Fruit fly (Drosophila melanogaster) whole organism, embryonic: ENCODE measurements around the gene svr.

Experiments
- Awh ChIP-seq: fragments of 200-800 bp; sonication (Bioruptor generic); IDR thresholded peaks from 2 replicates; pipeline ENCODE4, ENCODE4 v1.3.6; 2022; ENCODE audit warnings: missing biosample characterization, missing genetic modification characterization
- B-H1 ChIP-seq: fragments of 200-800 bp; sonication (Bioruptor generic); IDR thresholded peaks from 3 replicates; pipeline ENCODE4 v1.3.6; 2022; ENCODE audit warnings: missing biosample characterization, missing genetic modification characterization
- C15 ChIP-seq: fragments of 200-800 bp; sonication (Bioruptor generic); IDR thresholded peaks from 3 replicates; pipeline ENCODE4 v1.3.6; 2022; ENCODE audit warnings: missing biosample characterization, missing genetic modification characterization
- CG10979 ChIP-seq: fragments of 200-800 bp; sonication (Bioruptor generic); optimal IDR thresholded peaks from 2 replicates; lab custom pipeline; 2018; ENCODE audit warnings: missing biosample characterization, mild to moderate bottlenecking, missing genetic modification characterization, moderate library complexity
- CG13775 ChIP-seq: fragments of 200-800 bp; sonication (Bioruptor generic); optimal IDR thresholded peaks from 3 replicates; lab custom pipeline; 2017; ENCODE audit warnings: missing biosample characterization, mild to moderate bottlenecking, missing genetic modification characterization
- CG14014 ChIP-seq: fragments of 200-800 bp; sonication (Bioruptor generic); IDR thresholded peaks from 2 replicates; pipeline ENCODE4 v1.3.6; 2022; ENCODE audit warnings: missing biosample characterization, missing genetic modification characterization
- CG15269 ChIP-seq: fragments of 200-800 bp; sonication (Bioruptor generic); optimal IDR thresholded peaks from 2 replicates; lab custom pipeline; 2018; ENCODE audit warnings: missing biosample characterization, mild to moderate bottlenecking, missing genetic modification characterization, moderate library complexity
- CG1647 ChIP-seq: fragments of 200-800 bp; sonication (Bioruptor generic); optimal IDR thresholded peaks from 3 replicates; lab custom pipeline; 2016; ENCODE audit warnings: missing biosample characterization, missing genetic modification characterization
- CG18011 ChIP-seq: fragments of 200-800 bp; sonication (Bioruptor generic); optimal IDR thresholded peaks from 2 replicates; lab custom pipeline; 2017; ENCODE audit warnings: missing biosample characterization, missing genetic modification characterization, mild to moderate bottlenecking, moderate library complexity, missing genotype
- CG18262 ChIP-seq: fragments of 200-800 bp; optimal IDR thresholded peaks from 3 replicates; lab custom pipeline; 2019; ENCODE audit warnings: missing biosample characterization, mild to moderate bottlenecking, missing genetic modification characterization, moderate library complexity
- CG2202 ChIP-seq: fragments of 200-800 bp; sonication (Bioruptor generic); optimal IDR thresholded peaks from 2 replicates; lab custom pipeline; 2018; ENCODE audit warnings: missing biosample characterization, mild to moderate bottlenecking, missing genetic modification characterization
- CG3065 ChIP-seq: fragments of 200-800 bp; sonication (Bioruptor generic); optimal IDR thresholded peaks from 2 replicates; lab custom pipeline; 2016; ENCODE audit warnings: missing biosample characterization, missing genetic modification characterization
- CG3281 ChIP-seq: fragments of 200-800 bp; sonication (Bioruptor generic); optimal IDR thresholded peaks from 3 replicates; lab custom pipeline; 2017; ENCODE audit warnings: missing biosample characterization, mild to moderate bottlenecking, missing genetic modification characterization
- CG33557 ChIP-seq: fragments of 200-800 bp; sonication (Bioruptor generic); optimal IDR thresholded peaks from 2 replicates; lab custom pipeline; 2019; ENCODE audit warnings: missing biosample characterization, mild to moderate bottlenecking, missing genetic modification characterization, moderate library complexity
- CG3726 ChIP-seq: fragments of 200-800 bp; sonication (Bioruptor generic); IDR thresholded peaks from 3 replicates; pipeline ENCODE4, ENCODE4 v1.3.6; 2022; ENCODE audit warnings: missing biosample characterization, missing genetic modification characterization
- CG4328 ChIP-seq: fragments of 200-800 bp; sonication (Bioruptor generic); optimal IDR thresholded peaks from 3 replicates; lab custom pipeline; 2017; ENCODE audit warnings: missing biosample characterization, missing genetic modification reagents, missing genetic modification characterization
- CG4360 ChIP-seq: fragments of 200-800 bp; sonication (Bioruptor generic); IDR thresholded peaks from 2 replicates; pipeline ENCODE4 v1.3.6; 2022; ENCODE audit warnings: missing biosample characterization, missing genetic modification characterization
- CG4707 ChIP-seq: fragments of 200-800 bp; sonication (Bioruptor generic); optimal IDR thresholded peaks from 2 replicates; lab custom pipeline; 2018; ENCODE audit warnings: missing biosample characterization, mild to moderate bottlenecking, missing genetic modification characterization, moderate library complexity
- CG4820 ChIP-seq: fragments of 200-800 bp; sonication (Bioruptor generic); optimal IDR thresholded peaks from 3 replicates; lab custom pipeline; 2016; ENCODE audit warnings: missing biosample characterization, missing genetic modification characterization
- CG5180 ChIP-seq: fragments of 200-800 bp; sonication (Bioruptor generic); optimal IDR thresholded peaks from 3 replicates; lab custom pipeline; 2017; ENCODE audit warnings: missing biosample characterization, missing genetic modification characterization, mild to moderate bottlenecking, moderate library complexity, missing genetic modification reagents
- CG6175 ChIP-seq: fragments of 200-800 bp; sonication (Bioruptor generic); IDR thresholded peaks from 3 replicates; pipeline ENCODE4 v1.3.6; 2022; ENCODE audit warnings: missing biosample characterization, missing genetic modification characterization
- CG7357 ChIP-seq: fragments of 200-800 bp; sonication (Bioruptor generic); IDR thresholded peaks from 3 replicates; pipeline ENCODE4 v1.3.6; 2022; ENCODE audit warnings: missing biosample characterization, missing genetic modification characterization
- CG7372 ChIP-seq: fragments of 200-800 bp; sonication (Bioruptor generic); IDR thresholded peaks from 2 replicates; pipeline ENCODE4 v1.3.6; 2022; ENCODE audit warnings: missing biosample characterization, missing genetic modification characterization
- CG9876 ChIP-seq: fragments of 200-800 bp; sonication (Bioruptor generic); optimal IDR thresholded peaks from 2 replicates; lab custom pipeline; 2016; ENCODE audit warnings: missing biosample characterization, missing genetic modification characterization
- D19B ChIP-seq: fragments of 200-800 bp; sonication (Bioruptor generic); optimal IDR thresholded peaks from 2 replicates; lab custom pipeline; 2017; ENCODE audit warnings: missing biosample characterization, mild to moderate bottlenecking, missing genetic modification characterization
- Dref ChIP-seq: fragments of 200-800 bp; sonication (Bioruptor generic); IDR thresholded peaks from 2 replicates; pipeline ENCODE4 v1.3.6; 2022; ENCODE audit warnings: missing biosample characterization, missing genetic modification characterization
- Ets97D ChIP-seq: fragments of 200-800 bp; sonication (Bioruptor generic); optimal IDR thresholded peaks from 3 replicates; lab custom pipeline; 2016; ENCODE audit warnings: missing biosample characterization, missing genetic modification characterization
- GATAe ChIP-seq: fragments of 200-800 bp; sonication (Bioruptor generic); conservative IDR thresholded peaks from 2 replicates; pipeline ENCODE4 v1.3.6; 2022; ENCODE audit warnings: missing biosample characterization, missing genetic modification characterization
- HLH3B ChIP-seq: fragments of 200-800 bp; sonication (Bioruptor generic); IDR thresholded peaks from 2 replicates; pipeline ENCODE4 v1.3.6; 2022; ENCODE audit warnings: missing biosample characterization, missing genetic modification characterization
- Nf-YC ChIP-seq: fragments of 200-800 bp; optimal IDR thresholded peaks from 3 replicates; lab custom pipeline; 2019; ENCODE audit warnings: missing biosample characterization, mild to moderate bottlenecking, missing genetic modification characterization, moderate library complexity
- Scr ChIP-seq: fragments of 200-800 bp; sonication (Bioruptor generic); IDR thresholded peaks from 2 replicates; pipeline ENCODE4 v1.3.6; 2022; ENCODE audit warnings: missing biosample characterization, missing genetic modification characterization; ENCODE audit not compliant: partially characterized antibody
- Vsx1 ChIP-seq: fragments of 200-800 bp; sonication (Bioruptor generic); optimal IDR thresholded peaks from 2 replicates; lab custom pipeline; 2017; ENCODE audit warnings: missing biosample characterization, mild to moderate bottlenecking, missing genetic modification characterization, missing genetic modification reagents
- al ChIP-seq: fragments of 200-800 bp; sonication (Bioruptor generic); IDR thresholded peaks from 2 replicates; pipeline ENCODE4 v1.3.6; 2022; ENCODE audit warnings: missing biosample characterization, missing genetic modification characterization
- amos ChIP-seq: fragments of 200-800 bp; sonication (Bioruptor generic); IDR thresholded peaks from 2 replicates; pipeline ENCODE4 v1.3.6; 2022; ENCODE audit warnings: missing biosample characterization, missing genetic modification characterization; ENCODE audit not compliant: partially characterized antibody
- ara ChIP-seq: fragments of 200-800 bp; sonication (Bioruptor generic); IDR thresholded peaks from 2 replicates; pipeline ENCODE4 v1.3.6; 2022; ENCODE audit warnings: missing biosample characterization, missing genetic modification characterization
- cato ChIP-seq: fragments of 200-800 bp; sonication (Bioruptor generic); optimal IDR thresholded peaks from 2 replicates; lab custom pipeline; 2016; ENCODE audit warnings: missing biosample characterization, missing genetic modification characterization, borderline replicate concordance
- chinmo ChIP-seq: fragments of 200-800 bp; sonication (Bioruptor generic); IDR thresholded peaks from 4 replicates; pipeline ENCODE4 v1.3.6; 2022; ENCODE audit warnings: missing biosample characterization, missing genetic modification characterization; ENCODE audit not compliant: partially characterized antibody
- dpn ChIP-seq, 2 experiments: fragments of 200-800 bp; sonication (Bioruptor generic); optimal IDR thresholded peaks; 3 replicates each; lab custom pipeline; 2016; ENCODE audit warnings: missing biosample characterization in 2 of 2, missing genetic modification characterization in 2 of 2
- dysf ChIP-seq: fragments of 200-800 bp; sonication (Bioruptor generic); IDR thresholded peaks from 3 replicates; pipeline ENCODE4 v1.3.6; 2022; ENCODE audit warnings: missing biosample characterization, missing genetic modification characterization
- gt ChIP-seq: fragments of 200-800 bp; sonication (Bioruptor generic); IDR thresholded peaks from 2 replicates; pipeline ENCODE4 v1.3.6; 2022; ENCODE audit warnings: missing biosample characterization, missing genetic modification characterization
- hkb ChIP-seq, 2 experiments: fragments of 200-800 bp in 1 of 2; fragments of >200 bp in 1 of 2; sonication (Bioruptor generic) in 1 of 2; IDR thresholded peaks in 1 of 2; optimal IDR thresholded peaks in 1 of 2; 2 replicates each; pipeline versions ENCODE4 v1.3.6 to Lab custom; 2017 to 2022; ENCODE audit warnings: missing biosample characterization in 1 of 2, missing genetic modification characterization in 1 of 2
- jigr1 ChIP-seq: fragments of 200-800 bp; sonication (Bioruptor generic); IDR thresholded peaks from 3 replicates; pipeline ENCODE4 v1.3.6; 2022; ENCODE audit warnings: missing biosample characterization, missing genetic modification characterization
- maf-S ChIP-seq: fragments of 200-800 bp; sonication (Bioruptor generic); optimal IDR thresholded peaks from 2 replicates; lab custom pipeline; 2016; ENCODE audit warnings: missing biosample characterization, missing genetic modification characterization
- nerfin-1 ChIP-seq: fragments of 200-800 bp; sonication (Bioruptor generic); optimal IDR thresholded peaks from 3 replicates; lab custom pipeline; 2019; ENCODE audit warnings: missing biosample characterization, mild to moderate bottlenecking, missing genetic modification characterization, moderate library complexity
- sisA ChIP-seq: fragments of 200-800 bp; sonication (Bioruptor generic); IDR thresholded peaks from 2 replicates; pipeline ENCODE4 v1.3.6; 2022; ENCODE audit warnings: missing biosample characterization, missing genetic modification characterization
- slou ChIP-seq: fragments of 200-800 bp; sonication (Bioruptor generic); optimal IDR thresholded peaks from 3 replicates; lab custom pipeline; 2016; ENCODE audit warnings: missing biosample characterization, missing genetic modification characterization
- sr ChIP-seq: fragments of 200-800 bp; sonication (Bioruptor generic); IDR thresholded peaks from 3 replicates; pipeline ENCODE4 v1.3.6; 2022; ENCODE audit warnings: missing biosample characterization, missing genetic modification characterization
- toy ChIP-seq: fragments of 200-800 bp; sonication (Bioruptor generic); IDR thresholded peaks from 2 replicates; pipeline ENCODE4 v1.3.6; 2022; ENCODE audit warnings: missing biosample characterization, missing genetic modification characterization
- zfh1 ChIP-seq: fragments of 200-800 bp; sonication (Bioruptor generic); IDR thresholded peaks from 3 replicates; pipeline ENCODE4 v1.3.6; 2022; ENCODE audit warnings: missing biosample characterization, missing genetic modification characterization

The svr gene

dm6 chrX:493445-494190 is 2.6 kb upstream of the svr start, which contains the start of gene CG17896 (continued):
- TF ChIP-seq CG5180 (GFP tag; lab: Kevin White, UChicago), result peak; percentile 86
- peak; percentile 91 for TF ChIP-seq Vsx1 (GFP tag; lab: Kevin White, UChicago)
- peak; percentile 98 for TF ChIP-seq CG7372 (GFP tag; lab: Robert Waterston, UW)
- TF ChIP-seq Scr (GFP tag; lab: Robert Waterston, UW), result no peak
- peak; percentile 97 for TF ChIP-seq HLH3B (GFP tag; lab: Robert Waterston, UW)
- peak; percentile 93 for TF ChIP-seq CG3065
- TF ChIP-seq CG4360, result peak; percentile 74
- TF ChIP-seq CG4820 (GFP tag; lab: Kevin White, UChicago), result peak; percentile 94
- peak; percentile 98 for TF ChIP-seq CG9876 (GFP tag; lab: Kevin White, UChicago)
- TF ChIP-seq Nf-YC (tag; lab: Kevin White, UChicago), result peak; percentile 76
- peak; percentile 96 for TF ChIP-seq D19B (GFP tag; lab: Kevin White, UChicago)
- 0 out of 4 replicates have a peak, but pooled peaks have one; percentile 62 for TF ChIP-seq chinmo (GFP tag; lab: Robert Waterston, UW)
- TF ChIP-seq CG3281 (GFP tag; lab: Kevin White, UChicago), result peak; percentile 98
- no peak for TF ChIP-seq amos
- TF ChIP-seq sisA (GFP tag; lab: Robert Waterston, UW), result peak; percentile 98
- peak; percentile 85 for TF ChIP-seq nerfin-1 (tag; lab: Kevin White, UChicago)
- peak; percentile 97 for TF ChIP-seq B-H1 (GFP tag; lab: Robert Waterston, UW)
- TF ChIP-seq GATAe (GFP tag; lab: Robert Waterston, UW), result peak; percentile 97
- TF ChIP-seq ara (GFP tag; lab: Robert Waterston, UW), result peak; percentile 96
- TF ChIP-seq sr (GFP tag; lab: Robert Waterston, UW), result peak; percentile 85; the same call in 2 of the 3 replicates
- peak; percentile 97 for TF ChIP-seq zfh1 (GFP tag; lab: Robert Waterston, UW)
- peak; percentile 95 for TF ChIP-seq CG3726 (GFP tag; lab: Robert Waterston, UW)
- peak; percentile 96 for TF ChIP-seq CG13775
- no peak for TF ChIP-seq CG18011 (GFP tag; lab: Kevin White, UChicago)
- peak; percentile 99 for TF ChIP-seq al
- peak; percentile 98 for TF ChIP-seq maf-S
- peak; percentile 98 for TF ChIP-seq CG6175 (GFP tag; lab: Robert Waterston, UW)
- peak; percentile 79; the same call in 1 of the 2 replicates for TF ChIP-seq gt
- peak; percentile 96 for TF ChIP-seq toy (GFP tag; lab: Robert Waterston, UW)
- TF ChIP-seq CG15269, result peak; percentile 98
- no peak for TF ChIP-seq hkb (optimal IDR thresholded peaks at IDR 0.05; lab: Kevin White, UChicago)
- peak; percentile 97 for TF ChIP-seq hkb (GFP tag; IDR thresholded peaks at IDR 0.05; lab: Robert Waterston, UW)
- TF ChIP-seq CG4707 (GFP tag; lab: Kevin White, UChicago), result peak; percentile 85
- peak; percentile 97 for TF ChIP-seq C15 (GFP tag; lab: Robert Waterston, UW)
- TF ChIP-seq Ets97D (GFP tag; lab: Kevin White, UChicago), result peak; percentile 93
- TF ChIP-seq CG4328, result peak; percentile 73
- TF ChIP-seq CG1647, result peak; percentile 98
- TF ChIP-seq CG33557, result peak; percentile 70
- peak; percentile 93 for TF ChIP-seq CG18262 (tag; lab: Kevin White, UChicago)
- peak; percentile 97 for TF ChIP-seq slou
- peak; percentile 95 for TF ChIP-seq CG7357 (GFP tag; lab: Robert Waterston, UW)
- TF ChIP-seq dpn (GFP tag; optimal IDR thresholded peaks at IDR 0.05; lab: Kevin White, UChicago), result peak; percentile 99
- TF ChIP-seq dysf, result peak; percentile 99
- peak; percentile 89 for TF ChIP-seq cato (GFP tag; lab: Kevin White, UChicago)
- TF ChIP-seq Awh, result peak; percentile 96
- TF ChIP-seq jigr1, result peak; percentile 95
- peak; percentile 53 for TF ChIP-seq Dref
- TF ChIP-seq CG14014 (GFP tag; lab: Robert Waterston, UW), result peak; percentile 99
- TF ChIP-seq CG10979 (tag; lab: Kevin White, UChicago), result peak; percentile 90
- peak; percentile 79 for TF ChIP-seq CG2202
